Worm (Caenorhabditis elegans) whole organism, mixed stage, embryonic: ENCODE data around the gene F11D5.7.

ENCODE experiments used
- bed-3 ChIP-seq: fragments of 200-800 bp; sonication (Bioruptor generic); optimal IDR thresholded peaks from 3 replicates; lab custom pipeline; 2018; ENCODE audit warnings: mild to moderate bottlenecking, missing genetic modification characterization, moderate library complexity, missing compliant biosample characterization
- blmp-1 ChIP-seq: fragments of 150-350 bp; optimal IDR thresholded peaks from 2 replicates; lab custom pipeline; 2014; ENCODE audit warnings: missing biosample characterization, missing genetic modification characterization
- ceh-39 ChIP-seq: fragments of 150-350 bp; optimal IDR thresholded peaks from 2 replicates; lab custom pipeline; 2014; ENCODE audit warnings: missing biosample characterization, missing genetic modification characterization
- ceh-43 ChIP-seq: fragments of 200-800 bp; sonication (Bioruptor generic); optimal IDR thresholded peaks from 2 replicates; lab custom pipeline; 2018; ENCODE audit warnings: mild to moderate bottlenecking, missing genetic modification characterization, moderate library complexity, missing compliant biosample characterization
- ceh-83 ChIP-seq: fragments of 200-800 bp; sonication (Bioruptor generic); optimal IDR thresholded peaks from 2 replicates; lab custom pipeline; 2018; ENCODE audit warnings: mild to moderate bottlenecking, missing genetic modification characterization, missing compliant biosample characterization
- ces-1 ChIP-seq: fragments of 150-350 bp; optimal IDR thresholded peaks from 2 replicates; lab custom pipeline; 2014; ENCODE audit warnings: missing biosample characterization, missing genetic modification reagents, missing genetic modification characterization
- cnd-1 ChIP-seq: fragments of 200-800 bp; sonication (Bioruptor generic); optimal IDR thresholded peaks from 2 replicates; lab custom pipeline; 2018; ENCODE audit warnings: mild to moderate bottlenecking, missing genetic modification characterization, missing compliant biosample characterization
- drap-1 ChIP-seq: fragments of 200-800 bp; sonication (Bioruptor generic); optimal IDR thresholded peaks from 3 replicates; lab custom pipeline; 2018; ENCODE audit warnings: mild to moderate bottlenecking, missing genetic modification characterization, missing compliant biosample characterization
- elt-1 ChIP-seq: sonication (generic microtip); optimal IDR thresholded peaks from 2 replicates; lab custom pipeline; 2017; ENCODE audit warnings: missing genetic modification characterization, mild to moderate bottlenecking, missing compliant biosample characterization, antibody characterized with exemption, moderate library complexity, borderline replicate concordance; ENCODE audit not compliant: insufficient read depth
- elt-3 ChIP-seq: fragments of 150-350 bp; optimal IDR thresholded peaks from 2 replicates; lab custom pipeline; 2014; ENCODE audit warnings: missing biosample characterization, missing genetic modification characterization
- flh-1 ChIP-seq: fragments of 200-800 bp; sonication (Bioruptor generic); optimal IDR thresholded peaks from 2 replicates; lab custom pipeline; 2018; ENCODE audit warnings: mild to moderate bottlenecking, missing genetic modification characterization, moderate library complexity, missing compliant biosample characterization
- ham-2 ChIP-seq: fragments of 200-800 bp; sonication (Bioruptor generic); optimal IDR thresholded peaks from 2 replicates; lab custom pipeline; 2018; ENCODE audit warnings: mild to moderate bottlenecking, missing genetic modification characterization, missing compliant biosample characterization
- hlh-1 ChIP-seq: fragments of 150-350 bp; optimal IDR thresholded peaks from 2 replicates; lab custom pipeline; 2014; ENCODE audit warnings: missing biosample characterization, missing genetic modification reagents, missing genetic modification characterization
- lin-13 ChIP-seq: fragments of 150-350 bp; optimal IDR thresholded peaks from 2 replicates; lab custom pipeline; 2014; ENCODE audit warnings: missing biosample characterization, missing genetic modification characterization
- lin-32 ChIP-seq: fragments of 200-800 bp; sonication (Bioruptor generic); optimal IDR thresholded peaks from 2 replicates; lab custom pipeline; 2018; ENCODE audit warnings: mild to moderate bottlenecking, missing genetic modification characterization, missing compliant biosample characterization
- lsy-2 ChIP-seq: fragments of 150-350 bp; optimal IDR thresholded peaks from 2 replicates; lab custom pipeline; 2014; ENCODE audit warnings: missing biosample characterization, missing genetic modification characterization
- mab-5 ChIP-seq: fragments of 150-350 bp; optimal IDR thresholded peaks from 2 replicates; lab custom pipeline; 2014; ENCODE audit warnings: missing biosample characterization, missing genetic modification characterization
- mep-1 ChIP-seq: fragments of 150-350 bp; optimal IDR thresholded peaks from 2 replicates; lab custom pipeline; 2017; ENCODE audit warnings: missing biosample characterization, missing genetic modification reagents, missing genetic modification characterization, inconsistent platforms
- mls-2 ChIP-seq: sonication (generic microtip); optimal IDR thresholded peaks from 2 replicates; lab custom pipeline; 2016; ENCODE audit warnings: mild to moderate bottlenecking, missing genetic modification characterization, moderate library complexity, missing compliant biosample characterization
- nhr-12 ChIP-seq: fragments of 150-350 bp; optimal IDR thresholded peaks from 2 replicates; lab custom pipeline; 2014; ENCODE audit warnings: missing biosample characterization, missing genetic modification characterization
- nhr-2 ChIP-seq: fragments of 150-350 bp; optimal IDR thresholded peaks from 2 replicates; lab custom pipeline; 2014; ENCODE audit warnings: missing biosample characterization, missing genetic modification characterization
- nhr-237 ChIP-seq: fragments of 150-350 bp; optimal IDR thresholded peaks from 2 replicates; lab custom pipeline; 2014; ENCODE audit warnings: missing biosample characterization, missing genetic modification characterization
- nhr-28 ChIP-seq: fragments of 150-350 bp; optimal IDR thresholded peaks from 2 replicates; lab custom pipeline; 2014; ENCODE audit warnings: missing biosample characterization, missing genetic modification characterization
- nhr-76 ChIP-seq: sonication (generic microtip); optimal IDR thresholded peaks from 2 replicates; lab custom pipeline; 2017; ENCODE audit warnings: missing biosample characterization, missing genetic modification characterization
- pha-4 ChIP-seq: fragments of 150-350 bp; optimal IDR thresholded peaks from 2 replicates; lab custom pipeline; 2018; ENCODE audit warnings: missing biosample characterization, missing genetic modification reagents, missing genetic modification characterization
- sem-2 ChIP-seq: fragments of 200-800 bp; sonication (Bioruptor generic); optimal IDR thresholded peaks from 2 replicates; lab custom pipeline; 2018; ENCODE audit warnings: mild to moderate bottlenecking, missing genetic modification characterization, missing compliant biosample characterization
- snpc-4 ChIP-seq: fragments of 150-350 bp; optimal IDR thresholded peaks from 2 replicates; lab custom pipeline; 2014; ENCODE audit warnings: missing biosample characterization, missing genetic modification characterization
- sptf-1 ChIP-seq: sonication (generic microtip); optimal IDR thresholded peaks from 2 replicates; lab custom pipeline; 2017; ENCODE audit warnings: mild to moderate bottlenecking, missing genetic modification characterization, moderate library complexity, missing compliant biosample characterization
- unc-120 ChIP-seq: sonication (generic microtip); optimal IDR thresholded peaks from 2 replicates; lab custom pipeline; 2017; ENCODE audit warnings: missing genetic modification characterization, missing compliant biosample characterization; ENCODE audit not compliant: poor library complexity, severe bottlenecking
- unc-39 ChIP-seq: fragments of 150-350 bp; optimal IDR thresholded peaks from 2 replicates; lab custom pipeline; 2014; ENCODE audit warnings: missing biosample characterization, missing genetic modification characterization
- zip-8 ChIP-seq: fragments of 150-350 bp; optimal IDR thresholded peaks from 2 replicates; lab custom pipeline; 2014; ENCODE audit warnings: missing biosample characterization, missing genetic modification characterization
- ztf-11 ChIP-seq: fragments of 150-350 bp; optimal IDR thresholded peaks from 2 replicates; lab custom pipeline; 2014; ENCODE audit warnings: missing biosample characterization, missing genetic modification characterization

F11D5.7 gene

ce11 chrX:3297812-3298211 lies 6.4 kb upstream of the F11D5.7 start:
- TF ChIP-seq mab-5 (tag; lab: Kevin White, UChicago) (no peak), unc-120 (no peak), elt-3 (tag; lab: Kevin White, UChicago) (no peak), ztf-11 (tag; lab: Kevin White, UChicago) (no peak), ceh-39 (no peak), ces-1 (GFP tag; lab: Kevin White, UChicago) (no peak), drap-1 (GFP tag; lab: Kevin White, UChicago) (no peak), sptf-1 (tag; lab: Kevin White, UChicago) (no peak), cnd-1 (tag; lab: Kevin White, UChicago) (no peak), nhr-237 (tag; lab: Kevin White, UChicago) (no peak), mep-1 (tag; lab: Kevin White, UChicago) (no peak), nhr-12 (tag; lab: Kevin White, UChicago) (no peak), hlh-1 (tag; lab: Kevin White, UChicago) (no peak), blmp-1 (no peak), flh-1 (no peak)
- TF ChIP-seq, all 35 proteins: peak for 0

DNA sequence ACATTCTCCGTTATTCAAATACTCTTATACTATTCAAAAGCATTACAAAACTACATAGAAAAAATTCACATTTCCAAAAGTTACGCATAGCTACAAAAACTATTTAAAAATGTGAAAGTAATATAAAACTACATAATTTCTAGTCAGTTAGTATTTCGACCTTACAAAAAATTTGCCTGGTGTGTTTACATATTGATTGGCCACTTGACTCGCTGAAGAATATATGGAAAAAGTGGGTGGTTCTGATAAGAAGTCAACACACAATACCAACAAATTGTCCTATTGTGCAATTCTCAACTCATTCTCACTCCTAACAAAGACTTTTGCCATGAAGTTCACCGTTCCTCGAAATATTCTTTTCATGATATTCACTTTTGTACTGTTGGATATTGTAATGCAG lies 5.6 kb upstream of the F11D5.7 start, which contains the start of gene K09C4.1:
Gene K09C4.1 (plus strand): TSS at position 301 of the 400 bp plus-strand sequence.
- no peak for TF ChIP-seq nhr-237 (tag; lab: Kevin White, UChicago)

DNA sequence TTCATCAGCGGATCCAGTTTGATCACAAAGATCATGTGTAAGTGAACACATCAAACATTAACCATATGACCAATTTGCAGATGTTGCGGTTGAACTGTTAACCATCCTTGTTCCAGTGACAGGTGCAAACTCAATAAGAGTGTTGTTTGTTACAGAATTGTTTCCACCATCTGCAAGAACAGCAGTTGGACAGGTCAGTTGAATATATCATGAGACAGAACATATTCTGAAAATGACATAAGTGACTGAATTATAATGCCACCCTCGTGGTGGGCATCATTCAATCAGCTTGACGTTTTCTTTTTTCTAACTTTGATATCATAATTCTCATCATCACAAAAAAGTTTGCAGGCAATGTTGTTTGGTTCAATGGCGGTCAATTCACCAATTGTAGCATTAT lies 3.6 kb upstream of the F11D5.7 start:
- TF ChIP-seq unc-39 (tag; lab: Kevin White, UChicago): no peak
- TF ChIP-seq elt-1 (tag; lab: Kevin White, UChicago): no peak
- no peak for TF ChIP-seq ztf-11 (tag; lab: Kevin White, UChicago)
- TF ChIP-seq unc-120: no peak
- no peak for TF ChIP-seq sptf-1 (tag; lab: Kevin White, UChicago)
- TF ChIP-seq nhr-12 (tag; lab: Kevin White, UChicago): no peak
- TF ChIP-seq lsy-2 (tag; lab: Kevin White, UChicago): no peak
- TF ChIP-seq lin-13 (tag; lab: Kevin White, UChicago): no peak
- TF ChIP-seq ceh-83 (GFP tag; lab: Kevin White, UChicago): no peak
- no peak for TF ChIP-seq flh-1

- TF ChIP-seq hlh-1 (tag; lab: Kevin White, UChicago) (no peak), nhr-2 (no peak), cnd-1 (tag; lab: Kevin White, UChicago) (no peak), mab-5 (tag; lab: Kevin White, UChicago) (no peak), lin-32 (GFP tag; lab: Kevin White, UChicago) (no peak), unc-120 (no peak), ceh-39 (no peak), nhr-237 (tag; lab: Kevin White, UChicago) (no peak), mep-1 (tag; lab: Kevin White, UChicago) (no peak), ceh-83 (GFP tag; lab: Kevin White, UChicago) (no peak), ham-2 (GFP tag; lab: Kevin White, UChicago) (no peak), drap-1 (GFP tag; lab: Kevin White, UChicago) (no peak), sem-2 (GFP tag; lab: Kevin White, UChicago) (no peak), flh-1 (no peak), snpc-4 (tag; lab: Kevin White, UChicago) (no peak)
Observed at ce11 chrX:3301770-3302169, 2.4 kb upstream of the F11D5.7 start, which contains the start of gene F11D5.5. Gene F11D5.5, plus strand, starts transcription at chrX:3302070.

- TF ChIP-seq pha-4 (tag; lab: Kevin White, UChicago): peak; percentile 53
- TF ChIP-seq sem-2 (GFP tag; lab: Kevin White, UChicago): no peak
Observed at ce11 chrX:3306594-3307296, 2.6 kb downstream of the F11D5.7 start.

- TF ChIP-seq mls-2 (tag; lab: Kevin White, UChicago) (peak; percentile 35), nhr-76 (no peak), ceh-83 (GFP tag; lab: Kevin White, UChicago) (no peak), bed-3 (GFP tag; lab: Kevin White, UChicago) (no peak), unc-120 (no peak), drap-1 (GFP tag; lab: Kevin White, UChicago) (no peak), nhr-28 (tag; lab: Kevin White, UChicago) (no peak), ham-2 (GFP tag; lab: Kevin White, UChicago) (no peak), snpc-4 (tag; lab: Kevin White, UChicago) (no peak), ceh-39 (no peak), elt-3 (tag; lab: Kevin White, UChicago) (no peak), lin-32 (GFP tag; lab: Kevin White, UChicago) (no peak), ceh-43 (GFP tag; lab: Kevin White, UChicago) (peak; percentile 63), nhr-237 (tag; lab: Kevin White, UChicago) (no peak), pha-4 (tag; lab: Kevin White, UChicago) (no peak), zip-8 (tag; lab: Kevin White, UChicago) (no peak), ztf-11 (tag; lab: Kevin White, UChicago) (no peak), sptf-1 (tag; lab: Kevin White, UChicago) (peak; percentile 44), cnd-1 (tag; lab: Kevin White, UChicago) (no peak), elt-1 (tag; lab: Kevin White, UChicago) (no peak), nhr-2 (peak; percentile 90), lin-13 (tag; lab: Kevin White, UChicago) (no peak), unc-39 (tag; lab: Kevin White, UChicago) (no peak), flh-1 (no peak), sem-2 (GFP tag; lab: Kevin White, UChicago) (no peak), mep-1 (tag; lab: Kevin White, UChicago) (no peak)
- TF ChIP-seq, all 35 proteins: peak for 4
Observed at ce11 chrX:3310702-3311101, 6.5 kb downstream of the F11D5.7 start.
